Worm (Caenorhabditis elegans): ENCODE measurements around the gene C50B6.7.

Gene C50B6.7

DNA sequence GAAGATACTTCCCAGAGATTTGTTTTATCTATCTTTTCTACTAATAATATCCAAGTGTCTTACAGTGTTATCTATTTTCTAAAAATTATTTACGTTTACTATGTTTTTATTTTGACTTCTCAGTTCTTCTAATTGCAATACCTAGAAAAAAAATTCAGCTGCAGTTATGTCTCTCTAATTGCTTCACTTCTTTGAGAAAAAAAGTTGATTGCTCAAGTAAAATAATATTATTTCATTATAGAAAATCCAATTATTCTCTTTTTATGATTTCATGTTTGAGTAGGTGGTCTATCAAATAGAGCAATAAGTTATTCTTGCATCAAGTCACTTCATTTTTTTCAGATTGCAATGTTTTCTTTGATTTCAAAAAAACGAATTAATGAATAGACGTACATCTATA, 41.7 kb upstream of the C50B6.7 start (continued):
- no peak for TF ChIP-seq sptf-1 (tag; optimal IDR thresholded peaks at IDR 0.05)
- TF ChIP-seq C16A3.4 (tag; optimal IDR thresholded peaks at IDR 0.05): no peak
- TF ChIP-seq ztf-4 (tag; optimal IDR thresholded peaks at IDR 0.05): no peak
- no peak for TF ChIP-seq zip-4 (GFP tag; optimal IDR thresholded peaks at IDR 0.05)
- no peak for TF ChIP-seq ceh-63 (GFP tag; optimal IDR thresholded peaks at IDR 0.05)
- peak; percentile 2 for TF ChIP-seq lin-39 (tag; optimal IDR thresholded peaks at IDR 0.05)
- TF ChIP-seq nhr-47 (tag; optimal IDR thresholded peaks at IDR 0.05): peak; percentile 58

DNA sequence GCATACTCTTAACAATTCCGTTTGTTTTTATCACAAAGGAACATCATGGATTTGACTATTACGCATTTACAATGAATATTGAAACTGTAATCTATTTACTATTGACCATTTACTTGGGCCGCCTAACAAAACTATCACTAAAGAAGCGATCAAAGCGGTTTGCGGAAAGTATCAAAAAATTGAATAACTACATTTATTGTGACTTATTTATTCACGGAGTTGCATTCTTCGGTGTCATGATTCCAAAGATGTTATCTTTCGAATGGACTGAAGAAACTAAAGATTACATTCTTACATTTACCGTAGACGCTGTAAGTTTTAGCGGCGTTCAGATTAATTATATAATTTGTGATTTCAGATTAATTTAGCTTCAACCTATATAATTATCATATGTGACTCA, 39.4 kb upstream of the C50B6.7 start:
- TF ChIP-seq snpc-4 (tag; optimal IDR thresholded peaks at IDR 0.05) (no peak), ceh-90 (tag; optimal IDR thresholded peaks at IDR 0.05) (no peak), hpl-2 (GFP tag; optimal IDR thresholded peaks at IDR 0.05) (no peak), nhr-28 (tag; optimal IDR thresholded peaks at IDR 0.05) (no peak), jun-1 (tag; optimal IDR thresholded peaks at IDR 0.05) (no peak), zag-1 (tag; optimal IDR thresholded peaks at IDR 0.05) (no peak), pag-3 (tag; optimal IDR thresholded peaks at IDR 0.05; ENCODE audit: borderline replicate concordance, insufficient read depth) (no peak), mep-1 (tag; optimal IDR thresholded peaks at IDR 0.05) (no peak), nhr-77 (tag; optimal IDR thresholded peaks at IDR 0.05) (no peak), mab-9 (GFP tag; IDR thresholded peaks at IDR 0.05) (no peak), fkh-4 (tag; optimal IDR thresholded peaks at IDR 0.05; ENCODE audit: borderline replicate concordance) (no peak), pax-3 (tag; optimal IDR thresholded peaks at IDR 0.05) (no peak)

- TF ChIP-seq ceh-90 (tag; optimal IDR thresholded peaks at IDR 0.05) (no peak), ceh-8 (GFP tag; optimal IDR thresholded peaks at IDR 0.05) (peak; percentile 21), lin-14 (GFP tag; optimal IDR thresholded peaks at IDR 0.05) (no peak), nhr-90 (tag; optimal IDR thresholded peaks at IDR 0.05; ENCODE audit: poor library complexity) (no peak)
Measured at ce11 chrV:13363415-13363814, 38.6 kb upstream of the C50B6.7 start, which contains the start of gene srg-46. Gene srg-46 (plus strand): TSS chrV:13363715.

ce11 chrV:13360254-13360653, 35.5 kb upstream of the C50B6.7 start, which contains the start of gene F32H5.4:
Gene F32H5.4 (plus strand): TSS chrV:13360554.
- TF ChIP-seq nhr-19 (GFP tag; conservative IDR thresholded peaks at IDR 0.05) (no peak), aha-1 (tag; optimal IDR thresholded peaks at IDR 0.05) (no peak), unc-98 (GFP tag; IDR thresholded peaks at IDR 0.05) (no peak), efl-1 (optimal IDR thresholded peaks at IDR 0.05) (no peak), efl-1 (GFP tag; optimal IDR thresholded peaks at IDR 0.05 in 1 of 2) (peak in 1 of 2 experiments; percentile 90)

- TF ChIP-seq grh-1 (GFP tag; IDR thresholded peaks at IDR 0.05): peak; percentile 31; the same call in 1 of the 2 replicates
- TF ChIP-seq nhr-20 (tag; optimal IDR thresholded peaks at IDR 0.05): peak; percentile 75
- TF ChIP-seq lin-35 (GFP tag; optimal IDR thresholded peaks at IDR 0.05): peak in 1 of 2 experiments; percentile 36
- TF ChIP-seq elt-3 (tag; optimal IDR thresholded peaks at IDR 0.05): peak in 1 of 6 experiments; percentile 53
- peak; percentile 67 for TF ChIP-seq lin-14 (GFP tag; optimal IDR thresholded peaks at IDR 0.05)
- no peak for TF ChIP-seq snpc-4 (tag; optimal IDR thresholded peaks at IDR 0.05)
- TF ChIP-seq tbx-2 (tag; optimal IDR thresholded peaks at IDR 0.05): peak; percentile 22
- TF ChIP-seq nhr-85 (tag): peak; percentile 95
- TF ChIP-seq aha-1 (tag; optimal IDR thresholded peaks at IDR 0.05): no peak
- TF ChIP-seq nhr-11 (tag; optimal IDR thresholded peaks at IDR 0.05): no peak
- TF ChIP-seq mef-2 (tag; optimal IDR thresholded peaks at IDR 0.05): no peak
- TF ChIP-seq blmp-1 (tag; optimal IDR thresholded peaks at IDR 0.05): peak; percentile 17
- TF ChIP-seq snu-23 (GFP tag; optimal IDR thresholded peaks at IDR 0.05): peak; percentile 54
- TF ChIP-seq lin-39 (tag; optimal IDR thresholded peaks at IDR 0.05): no peak
- peak; percentile 42; the same call in 1 of the 2 replicates for TF ChIP-seq nhr-19 (GFP tag; conservative IDR thresholded peaks at IDR 0.05)
- no peak for TF ChIP-seq fkh-4 (tag; optimal IDR thresholded peaks at IDR 0.05; ENCODE audit: borderline replicate concordance)
- peak; percentile 64 for TF ChIP-seq nhr-71 (tag; optimal IDR thresholded peaks at IDR 0.05)
- no peak for TF ChIP-seq dpl-1 (GFP tag; optimal IDR thresholded peaks at IDR 0.05)
- TF ChIP-seq hpl-2 (GFP tag; optimal IDR thresholded peaks at IDR 0.05): no peak
- peak; percentile 12 to 64 for TF ChIP-seq lsy-2 (tag; optimal IDR thresholded peaks at IDR 0.05)
- TF ChIP-seq rnt-1 (tag; optimal IDR thresholded peaks at IDR 0.05): no peak
Measured at ce11 chrV:13358823-13359592, 34.2 kb upstream of the C50B6.7 start, which contains the start of gene F32H5.3. Gene F32H5.3 (plus strand): TSS chrV:13359335.
